Fruit fly (Drosophila melanogaster): ENCODE data around the gene CG14569.

DNA sequence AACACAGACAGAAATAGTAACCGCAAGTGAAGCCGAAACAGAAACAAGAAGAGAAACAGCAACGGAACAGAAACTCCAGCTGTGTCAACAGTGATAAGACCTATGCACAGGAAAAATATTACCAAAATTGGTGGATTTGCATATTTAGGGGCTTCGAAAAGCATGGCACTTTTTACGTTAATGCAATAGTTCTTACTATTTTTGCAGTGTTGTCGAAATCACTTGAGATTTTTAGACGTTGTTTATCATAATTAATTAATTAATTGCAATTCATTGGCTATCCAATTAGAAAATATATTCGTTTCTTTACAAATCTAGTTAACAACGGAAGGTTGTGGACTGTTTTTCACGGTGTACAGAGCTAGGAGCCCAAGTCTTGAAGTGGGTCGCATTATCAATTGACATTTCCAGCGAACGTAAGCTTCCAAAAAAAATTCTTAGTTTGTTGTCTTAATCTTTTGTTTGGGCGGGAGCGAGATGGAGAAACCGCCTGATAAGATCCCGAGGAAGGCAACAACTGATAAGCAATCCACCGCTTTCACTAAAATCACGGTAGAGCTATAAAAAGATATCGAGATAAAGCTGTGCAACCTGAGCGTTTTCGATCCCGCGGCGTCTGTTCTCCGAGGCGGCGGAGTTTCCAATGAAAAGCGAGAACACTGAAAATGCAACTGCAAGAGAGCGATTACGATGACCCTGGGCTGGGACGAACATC is 4.2 kb downstream of the CG14569 start:
- TF ChIP-seq CG8478 (optimal IDR thresholded peaks at IDR 0.05) (no peak), CTCF (optimal IDR thresholded peaks at IDR 0.05) (no peak)

Data from S2 (cell line).